Fruit fly (Drosophila melanogaster) whole organism, adult: ENCODE data around the gene ppk16.

Experiments
- CG12768 ChIP-seq: fragments of 200-800 bp; sonication (Bioruptor generic); optimal IDR thresholded peaks from 2 replicates; lab custom pipeline; 2017; ENCODE audit warnings: missing biosample characterization, missing genetic modification characterization, mild to moderate bottlenecking, moderate library complexity, missing genetic modification reagents
- CG33017 ChIP-seq: fragments of 200-800 bp; sonication (Bioruptor generic); optimal IDR thresholded peaks from 2 replicates; lab custom pipeline; 2018; ENCODE audit warnings: missing biosample characterization, mild to moderate bottlenecking, missing genetic modification characterization, moderate library complexity
- CG5204 ChIP-seq: fragments of 200-800 bp; sonication (Bioruptor generic); optimal IDR thresholded peaks from 2 replicates; lab custom pipeline; 2016; ENCODE audit warnings: missing biosample characterization, missing genetic modification characterization
- CG7101 ChIP-seq: fragments of 200-800 bp; sonication (Bioruptor generic); optimal IDR thresholded peaks from 2 replicates; lab custom pipeline; 2018; ENCODE audit warnings: missing biosample characterization, mild to moderate bottlenecking, missing genetic modification characterization, moderate library complexity
- Crg-1 ChIP-seq: fragments of 200-800 bp; sonication (Bioruptor generic); optimal IDR thresholded peaks from 2 replicates; lab custom pipeline; 2016; ENCODE audit warnings: missing biosample characterization, missing genetic modification characterization
- Hr96 ChIP-seq: fragments of 200-800 bp; sonication (Bioruptor generic); optimal IDR thresholded peaks from 2 replicates; lab custom pipeline; 2016; ENCODE audit warnings: missing biosample characterization, missing genetic modification characterization
- bab1 ChIP-seq: fragments of 200-800 bp; sonication (Bioruptor generic); optimal IDR thresholded peaks from 3 replicates; lab custom pipeline; 2019; ENCODE audit warnings: missing biosample characterization, mild to moderate bottlenecking, missing genetic modification characterization, moderate library complexity
- cnc ChIP-seq, 2 experiments: fragments of >200 bp; optimal IDR thresholded peaks; 2 replicates each; lab custom pipeline; 2017
- kay ChIP-seq: fragments of 200-800 bp; sonication (Bioruptor generic); peaks from one replicate; lab custom pipeline; 2016; ENCODE audit warnings: missing biosample characterization, missing genetic modification characterization, borderline replicate concordance
- ovo ChIP-seq: fragments of 200-800 bp; sonication (Bioruptor generic); optimal IDR thresholded peaks from 2 replicates; lab custom pipeline; 2016; ENCODE audit warnings: missing biosample characterization, missing genetic modification characterization
- pad ChIP-seq: fragments of 200-800 bp; sonication (Bioruptor generic); optimal IDR thresholded peaks from 3 replicates; lab custom pipeline; 2017; ENCODE audit warnings: missing biosample characterization, missing genetic modification characterization, mild to moderate bottlenecking, moderate library complexity, missing genetic modification reagents
- tj ChIP-seq: fragments of 200-800 bp; sonication (Bioruptor generic); optimal IDR thresholded peaks from 3 replicates; lab custom pipeline; 2017; ENCODE audit warnings: missing biosample characterization, mild to moderate bottlenecking, missing genetic modification characterization, moderate library complexity
- toe ChIP-seq: fragments of 200-800 bp; sonication (Bioruptor generic); optimal IDR thresholded peaks from 2 replicates; lab custom pipeline; 2016; ENCODE audit warnings: missing biosample characterization, missing genetic modification characterization

DNA sequence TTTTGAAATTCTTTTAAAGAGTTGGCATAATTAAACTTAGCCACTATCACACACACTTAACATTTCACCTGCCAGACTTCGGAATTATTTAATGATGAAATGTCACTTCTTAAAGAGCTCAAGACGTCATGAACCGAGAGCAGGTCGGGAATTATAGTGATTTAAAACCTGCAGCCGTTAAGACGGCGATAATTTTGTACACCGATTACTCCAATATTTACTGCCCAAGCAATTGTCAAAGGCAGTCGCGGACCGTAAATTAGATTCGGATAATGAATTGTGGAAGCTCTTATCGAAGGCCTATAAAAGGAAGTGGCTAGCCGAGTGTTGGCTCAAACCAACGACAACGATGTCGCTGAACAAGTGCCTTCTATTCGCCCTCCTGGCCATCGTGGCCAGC is 6.1 kb downstream of the ppk16 start, which contains the start of gene CG17633:
- TF ChIP-seq CG33017: no peak
- no peak for TF ChIP-seq Crg-1 (GFP tag; lab: Kevin White, UChicago)
- no peak for TF ChIP-seq kay (GFP tag; lab: Kevin White, UChicago)
- TF ChIP-seq Hr96: no peak
- TF ChIP-seq toe (GFP tag; lab: Kevin White, UChicago): no peak
- TF ChIP-seq CG12768 (GFP tag; lab: Kevin White, UChicago): no peak
- TF ChIP-seq ovo (GFP tag; lab: Kevin White, UChicago): no peak
- TF ChIP-seq tj (GFP tag; lab: Kevin White, UChicago): no peak
- TF ChIP-seq cnc (optimal IDR thresholded peaks at IDR 0.05; lab: Kevin White, UChicago): no peak
- no peak for TF ChIP-seq CG5204
- no peak for TF ChIP-seq pad (GFP tag; lab: Kevin White, UChicago)
- no peak for TF ChIP-seq CG7101 (tag; lab: Kevin White, UChicago)
- no peak for TF ChIP-seq bab1 (GFP tag; lab: Kevin White, UChicago)
